Fruit fly (Drosophila melanogaster) whole organism, embryonic: ENCODE results near the gene CG34462.
A peak's percentile ranks its signal among the peaks of the same experiment; 100 is the strongest.

Source experiments
- Abd-B ChIP-seq: fragments of 200-800 bp; sonication (Bioruptor generic); optimal IDR thresholded peaks from 2 replicates; lab custom pipeline; 2018; ENCODE audit warnings: missing biosample characterization, mild to moderate bottlenecking, missing genetic modification characterization, moderate library complexity
- Blimp-1 ChIP-seq: fragments of 200-800 bp; sonication (Bioruptor generic); optimal IDR thresholded peaks from 3 replicates; lab custom pipeline; 2018; ENCODE audit warnings: missing biosample characterization, missing genetic modification characterization, mild to moderate bottlenecking, moderate library complexity, missing genetic modification reagents
- C15 ChIP-seq: fragments of 200-800 bp; sonication (Bioruptor generic); IDR thresholded peaks from 3 replicates; pipeline ENCODE4 v1.3.6; 2022; ENCODE audit warnings: missing biosample characterization, missing genetic modification characterization
- CG11504 ChIP-seq: fragments of 200-800 bp; sonication (Bioruptor generic); optimal IDR thresholded peaks from 3 replicates; lab custom pipeline; 2019; ENCODE audit warnings: missing biosample characterization, mild to moderate bottlenecking, missing genetic modification characterization, moderate library complexity
- CG12155 ChIP-seq: fragments of 200-800 bp; sonication (Bioruptor generic); optimal IDR thresholded peaks from 3 replicates; lab custom pipeline; 2016; ENCODE audit warnings: missing biosample characterization, missing genetic modification characterization
- CG14014 ChIP-seq: fragments of 200-800 bp; sonication (Bioruptor generic); IDR thresholded peaks from 2 replicates; pipeline ENCODE4 v1.3.6; 2022; ENCODE audit warnings: missing biosample characterization, missing genetic modification characterization
- CG15011 ChIP-seq: fragments of 200-800 bp; sonication (Bioruptor generic); optimal IDR thresholded peaks from 3 replicates; lab custom pipeline; 2018; ENCODE audit warnings: missing biosample characterization, mild to moderate bottlenecking, missing genetic modification characterization
- CG15479 ChIP-seq: fragments of 200-800 bp; sonication (Bioruptor generic); optimal IDR thresholded peaks from 3 replicates; lab custom pipeline; 2019; ENCODE audit warnings: missing biosample characterization, mild to moderate bottlenecking, missing genetic modification characterization, moderate library complexity
- CG1602 ChIP-seq: fragments of 200-800 bp; sonication (Bioruptor generic); optimal IDR thresholded peaks from 3 replicates; lab custom pipeline; 2016; ENCODE audit warnings: missing biosample characterization, missing genetic modification characterization
- CG1647 ChIP-seq: fragments of 200-800 bp; sonication (Bioruptor generic); optimal IDR thresholded peaks from 3 replicates; lab custom pipeline; 2016; ENCODE audit warnings: missing biosample characterization, missing genetic modification characterization
- CG1832 ChIP-seq: fragments of 200-800 bp; sonication (Bioruptor generic); optimal IDR thresholded peaks from 2 replicates; lab custom pipeline; 2017; ENCODE audit warnings: missing biosample characterization, mild to moderate bottlenecking, missing genetic modification characterization, inconsistent platforms
- CG34376 ChIP-seq: fragments of 200-800 bp; sonication (Bioruptor generic); optimal IDR thresholded peaks from 2 replicates; lab custom pipeline; 2018; ENCODE audit warnings: missing biosample characterization, mild to moderate bottlenecking, missing genetic modification characterization
- CG34422 ChIP-seq: fragments of 200-800 bp; sonication (Bioruptor generic); IDR thresholded peaks from 3 replicates; pipeline ENCODE4 v1.3.6; 2022; ENCODE audit warnings: missing biosample characterization, missing genetic modification characterization
- CG4617 ChIP-seq: fragments of 200-800 bp; sonication (Bioruptor generic); optimal IDR thresholded peaks from 3 replicates; lab custom pipeline; 2016; ENCODE audit warnings: missing biosample characterization, missing genetic modification characterization, borderline replicate concordance
- CG6175 ChIP-seq: fragments of 200-800 bp; sonication (Bioruptor generic); IDR thresholded peaks from 3 replicates; pipeline ENCODE4 v1.3.6; 2022; ENCODE audit warnings: missing biosample characterization, missing genetic modification characterization
- CG7928 ChIP-seq: fragments of 200-800 bp; sonication (Bioruptor generic); optimal IDR thresholded peaks from 2 replicates; lab custom pipeline; 2017; ENCODE audit warnings: missing biosample characterization, mild to moderate bottlenecking, missing genetic modification characterization
- CG9437 ChIP-seq: fragments of 200-800 bp; sonication (Bioruptor generic); optimal IDR thresholded peaks from 2 replicates; lab custom pipeline; 2018; ENCODE audit warnings: missing biosample characterization, mild to moderate bottlenecking, missing genetic modification characterization
- Doc2 ChIP-seq: fragments of 200-800 bp; sonication (Bioruptor generic); IDR thresholded peaks from 2 replicates; pipeline ENCODE4 v1.3.6; 2022; ENCODE audit warnings: missing biosample characterization, missing genetic modification characterization
- Drgx ChIP-seq: fragments of 200-800 bp; sonication (Bioruptor generic); IDR thresholded peaks from 2 replicates; pipeline ENCODE4 v1.3.6; 2022; ENCODE audit warnings: missing biosample characterization, missing genetic modification characterization
- Fer3 ChIP-seq: fragments of 200-800 bp; sonication (Bioruptor generic); optimal IDR thresholded peaks from 2 replicates; lab custom pipeline; 2018; ENCODE audit warnings: missing biosample characterization, mild to moderate bottlenecking, missing genetic modification characterization, moderate library complexity
- H15 ChIP-seq: fragments of 200-800 bp; sonication (Bioruptor generic); IDR thresholded peaks from 3 replicates; pipeline ENCODE4 v1.3.6; 2022; ENCODE audit warnings: missing biosample characterization, missing genetic modification characterization
- Hr51 ChIP-seq, 2 experiments: fragments of 200-800 bp; sonication (Bioruptor generic); optimal IDR thresholded peaks; 2 replicates in 1 of 2; 3 replicates in 1 of 2; lab custom pipeline; 2016 to 2018; ENCODE audit warnings: missing biosample characterization in 2 of 2, missing genetic modification characterization in 2 of 2, mild to moderate bottlenecking in 1 of 2, moderate library complexity in 1 of 2
- Mrtf ChIP-seq: fragments of 200-800 bp; sonication (Bioruptor generic); IDR thresholded peaks from 3 replicates; pipeline ENCODE4 v1.3.6; 2022; ENCODE audit warnings: missing biosample characterization, missing genetic modification characterization
- Neu2 ChIP-seq: fragments of 200-800 bp; sonication (Bioruptor generic); optimal IDR thresholded peaks from 3 replicates; lab custom pipeline; 2016; ENCODE audit warnings: missing biosample characterization, missing genetic modification characterization, borderline replicate concordance
- Nf-YB ChIP-seq: fragments of 200-800 bp; sonication (Bioruptor generic); optimal IDR thresholded peaks from 3 replicates; lab custom pipeline; 2019; ENCODE audit warnings: missing biosample characterization, mild to moderate bottlenecking, missing genetic modification characterization, moderate library complexity
- Ptx1 ChIP-seq: fragments of 200-800 bp; sonication (Bioruptor generic); IDR thresholded peaks from 2 replicates; pipeline ENCODE4 v1.3.6; 2022; ENCODE audit warnings: missing biosample characterization, missing genetic modification characterization
- Scr ChIP-seq: fragments of 200-800 bp; sonication (Bioruptor generic); IDR thresholded peaks from 2 replicates; pipeline ENCODE4 v1.3.6; 2022; ENCODE audit warnings: missing biosample characterization, missing genetic modification characterization; ENCODE audit not compliant: partially characterized antibody
- Six4 ChIP-seq: fragments of 200-800 bp; sonication (Bioruptor generic); optimal IDR thresholded peaks from 2 replicates; lab custom pipeline; 2016; ENCODE audit warnings: missing biosample characterization, missing genetic modification characterization
- Sry-β ChIP-seq: fragments of 200-800 bp; sonication (Bioruptor generic); optimal IDR thresholded peaks from 2 replicates; lab custom pipeline; 2018; ENCODE audit warnings: missing biosample characterization, mild to moderate bottlenecking, missing genetic modification characterization, moderate library complexity
- Ssrp ChIP-seq: fragments of 200-800 bp; sonication (Bioruptor generic); optimal IDR thresholded peaks from 2 replicates; lab custom pipeline; 2018; ENCODE audit warnings: missing biosample characterization, mild to moderate bottlenecking, missing genetic modification characterization, moderate library complexity
- TFAM ChIP-seq: fragments of 200-800 bp; sonication (Bioruptor generic); optimal IDR thresholded peaks from 2 replicates; lab custom pipeline; 2017; ENCODE audit warnings: missing biosample characterization, missing genetic modification characterization, inconsistent platforms
- Tbp ChIP-seq: fragments of >200 bp; optimal IDR thresholded peaks from 2 replicates; lab custom pipeline; 2018; ENCODE audit warnings: missing biosample characterization, missing genetic modification characterization
- Usf ChIP-seq: fragments of 200-800 bp; sonication (Bioruptor generic); optimal IDR thresholded peaks from 2 replicates; lab custom pipeline; 2017; ENCODE audit warnings: missing genotype, missing biosample characterization, missing genetic modification characterization
- Xrp1 ChIP-seq: fragments of 200-800 bp; sonication (Bioruptor generic); IDR thresholded peaks from 2 replicates; pipeline ENCODE4 v1.3.6; 2022; ENCODE audit warnings: missing biosample characterization, missing genetic modification characterization
- bowl ChIP-seq: fragments of 200-800 bp; sonication (Bioruptor generic); IDR thresholded peaks from 2 replicates; pipeline ENCODE4 v1.3.6; 2022; ENCODE audit warnings: missing biosample characterization, missing genetic modification characterization
- crp ChIP-seq, 2 experiments: fragments of 200-800 bp; sonication (Bioruptor generic); optimal IDR thresholded peaks; 2 replicates in 1 of 2; 3 replicates in 1 of 2; lab custom pipeline; 2017; ENCODE audit warnings: missing biosample characterization in 2 of 2, missing genetic modification characterization in 2 of 2, mild to moderate bottlenecking in 1 of 2, moderate library complexity in 1 of 2
- dan ChIP-seq: fragments of 200-800 bp; sonication (Bioruptor generic); IDR thresholded peaks from 2 replicates; pipeline ENCODE4 v1.3.6; 2022; ENCODE audit warnings: missing biosample characterization, missing genetic modification characterization
- fd3F ChIP-seq: fragments of 200-800 bp; sonication (Bioruptor generic); optimal IDR thresholded peaks from 2 replicates; lab custom pipeline; 2018; ENCODE audit warnings: missing biosample characterization, mild to moderate bottlenecking, missing genetic modification characterization, moderate library complexity
- hkb ChIP-seq, 2 experiments: fragments of 200-800 bp in 1 of 2; fragments of >200 bp in 1 of 2; sonication (Bioruptor generic) in 1 of 2; IDR thresholded peaks in 1 of 2; optimal IDR thresholded peaks in 1 of 2; 2 replicates each; pipeline versions ENCODE4 v1.3.6 to Lab custom; 2017 to 2022; ENCODE audit warnings: missing biosample characterization in 1 of 2, missing genetic modification characterization in 1 of 2
- luna ChIP-seq: fragments of 200-800 bp; sonication (Bioruptor generic); optimal IDR thresholded peaks from 2 replicates; lab custom pipeline; 2016; ENCODE audit warnings: missing biosample characterization, missing genetic modification characterization
- mirr ChIP-seq: fragments of 200-800 bp; sonication (Bioruptor generic); optimal IDR thresholded peaks from 3 replicates; lab custom pipeline; 2018; ENCODE audit warnings: missing biosample characterization, mild to moderate bottlenecking, missing genetic modification characterization
- onecut ChIP-seq: fragments of 200-800 bp; sonication (Bioruptor generic); IDR thresholded peaks from 2 replicates; pipeline ENCODE4 v1.3.6; 2022; ENCODE audit warnings: missing biosample characterization, missing genetic modification characterization
- pan ChIP-seq, 4 experiments: fragments of >200 bp in 3 of 4; fragments of 200-800 bp in 1 of 4; sonication (Bioruptor generic) in 1 of 4; optimal IDR thresholded peaks in 3 of 4; IDR thresholded peaks in 1 of 4; 2 replicates each; pipeline versions ENCODE4 v1.3.6 to Lab custom; 2017 to 2022; ENCODE audit warnings: missing biosample characterization in 2 of 4, missing genetic modification characterization in 2 of 4, mixed read lengths in 1 of 4
- tin ChIP-seq: fragments of 200-800 bp; sonication (Bioruptor generic); optimal IDR thresholded peaks from 3 replicates; lab custom pipeline; 2016; ENCODE audit warnings: missing biosample characterization, missing genetic modification characterization
- trem ChIP-seq: fragments of 200-800 bp; optimal IDR thresholded peaks from 3 replicates; lab custom pipeline; 2019; ENCODE audit warnings: missing biosample characterization, mild to moderate bottlenecking, missing genetic modification characterization, moderate library complexity
- unpg ChIP-seq: fragments of 200-800 bp; sonication (Bioruptor generic); optimal IDR thresholded peaks from 3 replicates; lab custom pipeline; 2018; ENCODE audit warnings: missing biosample characterization, mild to moderate bottlenecking, missing genetic modification characterization, moderate library complexity
- zen ChIP-seq: fragments of 200-800 bp; sonication (Bioruptor generic); optimal IDR thresholded peaks from 3 replicates; lab custom pipeline; 2018; ENCODE audit warnings: missing biosample characterization, mild to moderate bottlenecking, missing genetic modification characterization, moderate library complexity

Gene CG34462

dm6 chr3L:8340264-8341095, 12.1 kb downstream of the CG34462 start, which contains the start of the genes Prim1 and CG7083 (continued):
- TF ChIP-seq Fer3 (tag; lab: Kevin White, UChicago) (peak; percentile 32), CG14014 (GFP tag; lab: Robert Waterston, UW) (no peak), Mrtf (GFP tag; lab: Robert Waterston, UW) (no peak), C15 (GFP tag; lab: Robert Waterston, UW) (no peak), mirr (GFP tag; lab: Kevin White, UChicago) (peak; percentile 32), tin (GFP tag; lab: Kevin White, UChicago) (peak; percentile 65), unpg (peak; percentile 63), Six4 (GFP tag; lab: Kevin White, UChicago) (peak; percentile 46), Doc2 (no peak), CG11504 (tag; lab: Kevin White, UChicago) (no peak), CG15011 (no peak), Ssrp (tag; lab: Kevin White, UChicago) (peak; percentile 14), zen (tag; lab: Kevin White, UChicago) (peak; percentile 63), hkb (optimal IDR thresholded peaks at IDR 0.05; lab: Kevin White, UChicago) (peak; percentile 17), hkb (GFP tag; IDR thresholded peaks at IDR 0.05; lab: Robert Waterston, UW) (0 out of 2 replicates have a peak, but pooled peaks have one; percentile 21), pan (optimal IDR thresholded peaks at IDR 0.05; lab: Kevin White, UChicago) (no peak), pan (GFP tag; optimal IDR thresholded peaks at IDR 0.05 in 1 of 2, IDR thresholded peaks at IDR 0.05 in 1 of 2) (peak in 1 of 2 experiments; percentile 64), Usf (GFP tag; lab: Kevin White, UChicago) (no peak), dan (no peak), Blimp-1 (peak; percentile 17), CG15479 (GFP tag; lab: Kevin White, UChicago) (peak; percentile 33), CG1832 (GFP tag; lab: Kevin White, UChicago) (no peak), Xrp1 (peak; percentile 61), Hr51 (GFP tag; optimal IDR thresholded peaks at IDR 0.05; lab: Kevin White, UChicago) (peak; percentile 57 to 66), CG4617 (GFP tag; lab: Kevin White, UChicago) (peak; percentile 84), CG34422 (GFP tag; lab: Robert Waterston, UW) (peak; percentile 79), Neu2 (no peak), bowl (GFP tag; lab: Robert Waterston, UW) (no peak), Nf-YB (GFP tag; lab: Kevin White, UChicago) (no peak), Scr (GFP tag; lab: Robert Waterston, UW) (peak; percentile 48), Ptx1 (peak; percentile 43; the same call in 1 of the 2 replicates), CG34376 (GFP tag; lab: Kevin White, UChicago) (peak; percentile 67), Drgx (GFP tag; lab: Robert Waterston, UW) (0 out of 2 replicates have a peak, but pooled peaks have one; percentile 13), luna (peak; percentile 5), CG7928 (GFP tag; lab: Kevin White, UChicago) (peak; percentile 10), Tbp (GFP tag; lab: Kevin White, UChicago) (no peak), Sry-β (GFP tag; lab: Kevin White, UChicago) (no peak), onecut (GFP tag; lab: Robert Waterston, UW) (peak; percentile 24; the same call in 1 of the 2 replicates), CG12155 (peak; percentile 48), H15 (no peak), CG1602 (GFP tag; lab: Kevin White, UChicago) (peak; percentile 7), trem (peak; percentile 63), Abd-B (GFP tag; lab: Kevin White, UChicago) (peak; percentile 50), fd3F (GFP tag; lab: Kevin White, UChicago) (no peak), crp (GFP tag; optimal IDR thresholded peaks at IDR 0.05; lab: Kevin White, UChicago) (peak; percentile 93 to 97), CG9437 (GFP tag; lab: Kevin White, UChicago) (peak; percentile 46), TFAM (GFP tag; lab: Kevin White, UChicago) (no peak), CG6175 (GFP tag; lab: Robert Waterston, UW) (no peak), CG1647 (GFP tag; lab: Kevin White, UChicago) (peak; percentile 25)
